Fruit fly (Drosophila melanogaster): ENCODE data around the gene capu.

Gene capu

DNA sequence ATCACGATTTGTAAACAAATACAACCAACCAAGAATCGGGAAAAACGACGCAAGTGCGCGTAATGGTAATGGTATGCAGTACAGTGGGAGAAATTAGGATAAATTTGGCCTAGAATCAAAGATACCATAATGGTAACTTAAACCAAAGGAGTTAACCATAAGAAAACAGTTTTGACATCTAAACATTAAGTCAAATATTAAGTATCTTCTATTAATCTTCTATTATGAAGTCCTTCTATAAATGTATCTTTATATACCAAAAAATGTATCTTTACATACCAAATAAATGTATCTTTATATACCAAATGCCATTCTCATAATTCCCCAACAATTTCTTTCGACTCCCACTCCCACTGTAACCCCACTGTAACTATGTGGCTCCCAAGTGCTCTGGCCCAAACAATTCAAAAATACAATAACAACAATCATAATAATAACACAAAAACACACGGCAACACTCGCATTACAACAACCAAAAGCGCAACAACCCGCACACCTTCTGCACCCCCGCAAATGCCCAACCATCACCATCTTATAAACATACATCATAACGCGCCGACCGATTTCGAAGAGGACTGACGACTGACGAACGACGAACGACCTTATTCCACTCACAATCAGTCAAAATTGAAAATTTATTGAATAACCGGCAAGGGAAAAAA, 47.0 kb downstream of the capu start (continued):
- TF ChIP-seq CG15336 (GFP tag; IDR thresholded peaks at IDR 0.05): no peak
- peak; percentile 10 for TF ChIP-seq CG31627 (GFP tag; optimal IDR thresholded peaks at IDR 0.05)
- TF ChIP-seq CG6808 (GFP tag; optimal IDR thresholded peaks at IDR 0.05): no peak
- no peak for TF ChIP-seq pdm3 (GFP tag; optimal IDR thresholded peaks at IDR 0.05)
- no peak for TF ChIP-seq Ets21C (GFP tag; optimal IDR thresholded peaks at IDR 0.05)
- peak; percentile 28 for TF ChIP-seq topi (GFP tag; optimal IDR thresholded peaks at IDR 0.05)
- TF ChIP-seq Blimp-1 (GFP tag; optimal IDR thresholded peaks at IDR 0.05): no peak
- no peak for TF ChIP-seq CG6854 (GFP tag; optimal IDR thresholded peaks at IDR 0.05)
- no peak for TF ChIP-seq vri (GFP tag; optimal IDR thresholded peaks at IDR 0.05)

DNA sequence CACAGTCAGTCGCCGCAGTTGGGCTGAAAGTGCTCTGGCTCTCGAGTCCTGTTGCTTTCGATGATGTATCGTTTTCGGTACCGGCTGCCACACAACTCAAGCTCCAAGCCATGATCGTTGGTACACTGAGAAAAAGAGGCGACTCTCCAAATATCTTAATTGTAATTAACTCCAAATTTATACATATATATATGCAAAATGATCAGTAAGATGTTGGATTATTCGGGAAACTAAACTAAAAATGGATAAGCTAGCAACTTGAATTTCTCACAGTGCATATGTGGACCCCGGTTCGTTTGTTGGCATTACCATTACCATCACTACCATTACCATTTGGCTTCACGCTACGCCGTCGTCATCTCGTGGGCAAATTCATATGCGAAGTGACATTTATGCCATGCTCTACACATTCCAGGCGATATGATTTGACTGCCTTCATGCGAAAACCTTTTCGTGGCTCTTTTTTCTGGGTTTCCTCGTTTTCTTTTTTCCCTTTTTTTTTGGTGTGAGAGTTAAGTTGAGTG, 49.1 kb downstream of the capu start:
- TF ChIP-seq CG11294 (GFP tag; IDR thresholded peaks at IDR 0.05) (no peak), CG3919 (GFP tag; optimal IDR thresholded peaks at IDR 0.05) (peak; percentile 22), Sox102F (GFP tag; optimal IDR thresholded peaks at IDR 0.05) (peak; percentile 7), cyc (GFP tag; optimal IDR thresholded peaks at IDR 0.05) (no peak), pdm3 (GFP tag; optimal IDR thresholded peaks at IDR 0.05) (peak; percentile 25), Met (GFP tag; optimal IDR thresholded peaks at IDR 0.05) (peak; percentile 30), CG9139 (GFP tag; optimal IDR thresholded peaks at IDR 0.05) (no peak), CG11762 (GFP tag; optimal IDR thresholded peaks at IDR 0.05; ENCODE audit: insufficient read depth) (no peak), CG1621 (tag; optimal IDR thresholded peaks at IDR 0.05) (no peak), CG6792 (GFP tag; optimal IDR thresholded peaks at IDR 0.05) (no peak), lz (GFP tag; optimal IDR thresholded peaks at IDR 0.05) (peak; percentile 30), CG10631 (GFP tag; optimal IDR thresholded peaks at IDR 0.05) (no peak), fd59A (GFP tag; optimal IDR thresholded peaks at IDR 0.05) (no peak), CG6854 (GFP tag; optimal IDR thresholded peaks at IDR 0.05) (no peak), ss (GFP tag; optimal IDR thresholded peaks at IDR 0.05) (no peak), net (GFP tag; optimal IDR thresholded peaks at IDR 0.05) (no peak), Ets96B (tag; optimal IDR thresholded peaks at IDR 0.05) (peak; percentile 21), CG6163 (GFP tag; IDR thresholded peaks at IDR 0.05) (0 out of 3 replicates have a peak, but pooled peaks have one; percentile 46), Ets21C (GFP tag; optimal IDR thresholded peaks at IDR 0.05) (no peak), topi (GFP tag; optimal IDR thresholded peaks at IDR 0.05) (no peak), Blimp-1 (GFP tag; optimal IDR thresholded peaks at IDR 0.05) (no peak), CG8119 (GFP tag; IDR thresholded peaks at IDR 0.05) (0 out of 3 replicates have a peak, but pooled peaks have one; percentile 23), CG8632 (GFP tag; optimal IDR thresholded peaks at IDR 0.05) (no peak), svp (GFP tag) (peak; percentile 69), CG16779 (tag; optimal IDR thresholded peaks at IDR 0.05) (no peak), CG4318 (GFP tag; optimal IDR thresholded peaks at IDR 0.05) (no peak), vri (GFP tag; optimal IDR thresholded peaks at IDR 0.05) (no peak), Hr38 (GFP tag; optimal IDR thresholded peaks at IDR 0.05) (no peak), CG8319 (GFP tag; optimal IDR thresholded peaks at IDR 0.05) (no peak), CG6276 (GFP tag; optimal IDR thresholded peaks at IDR 0.05) (no peak), Sox14 (GFP tag; optimal IDR thresholded peaks at IDR 0.05) (peak; percentile 13), Sox15 (GFP tag; optimal IDR thresholded peaks at IDR 0.05) (no peak), Eip93F (GFP tag; optimal IDR thresholded peaks at IDR 0.05) (no peak), Eip75B (GFP tag; optimal IDR thresholded peaks at IDR 0.05) (no peak), spab (GFP tag; optimal IDR thresholded peaks at IDR 0.05) (no peak), CG32006 (GFP tag; optimal IDR thresholded peaks at IDR 0.05) (peak; percentile 25), dac (GFP tag; optimal IDR thresholded peaks at IDR 0.05) (no peak), dsx (GFP tag; optimal IDR thresholded peaks at IDR 0.05; ENCODE audit: poor library complexity, severe bottlenecking) (no peak), Hr4 (GFP tag; optimal IDR thresholded peaks at IDR 0.05) (peak; percentile 4), CG34406 (GFP tag; optimal IDR thresholded peaks at IDR 0.05) (no peak), Eip78C (GFP tag) (peak; percentile 82), Smox (GFP tag; optimal IDR thresholded peaks at IDR 0.05) (no peak), CG7368 (GFP tag; optimal IDR thresholded peaks at IDR 0.05) (no peak), fkh (GFP tag; optimal IDR thresholded peaks at IDR 0.05) (no peak), CG11902 (GFP tag; optimal IDR thresholded peaks at IDR 0.05) (no peak)
